Worm (Caenorhabditis elegans) whole organism, midembryonic: ENCODE data around the gene cfim-2.

Experiments
- cog-1 ChIP-seq: sonication (generic microtip); optimal IDR thresholded peaks from 2 replicates; lab custom pipeline; 2016; ENCODE audit warnings: missing genetic modification characterization, missing compliant biosample characterization
- flt-1 ChIP-seq: fragments of 200-800 bp; sonication (Bioruptor generic); IDR thresholded peaks from 2 replicates; pipeline ENCODE4 v1.3.6; 2022; ENCODE audit warnings: missing genetic modification characterization, missing compliant biosample characterization

ce11 chrIV:8973249-8973958 lies 47.3 kb downstream of the cfim-2 start, which contains the start of gene C53B4.3:
- peak; percentile 73 for TF ChIP-seq flt-1
- TF ChIP-seq cog-1 (tag; lab: Kevin White, UChicago): no peak
